Fruit fly (Drosophila melanogaster) ovary, adult (tissue): ENCODE data around the gene Tcs6.

Experiments used
- CG17801 ChIP-seq: fragments of 200-800 bp; optimal IDR thresholded peaks from 2 replicates; lab custom pipeline; 2019; ENCODE audit warnings: missing biosample characterization, mild to moderate bottlenecking, missing genetic modification characterization, moderate library complexity; ENCODE audit not compliant: partially characterized antibody

Tcs6 gene

DNA sequence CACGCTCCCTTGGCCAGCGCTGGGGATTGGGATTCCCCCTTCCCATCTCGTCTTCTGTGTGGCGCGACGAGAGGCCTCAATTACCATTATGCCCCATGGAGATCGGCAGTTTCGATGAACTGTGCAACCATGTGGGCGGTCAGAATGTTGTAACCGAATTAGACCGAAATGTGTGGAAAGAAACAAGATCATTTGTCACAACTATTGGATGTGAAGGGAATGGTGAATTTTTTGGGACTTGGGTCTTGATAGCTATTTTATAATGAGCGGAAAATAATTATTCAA lies 44.4 kb downstream of the Tcs6 start:
- no peak for TF ChIP-seq CG17801 (GFP tag; lab: Kevin White, UChicago)

DNA sequence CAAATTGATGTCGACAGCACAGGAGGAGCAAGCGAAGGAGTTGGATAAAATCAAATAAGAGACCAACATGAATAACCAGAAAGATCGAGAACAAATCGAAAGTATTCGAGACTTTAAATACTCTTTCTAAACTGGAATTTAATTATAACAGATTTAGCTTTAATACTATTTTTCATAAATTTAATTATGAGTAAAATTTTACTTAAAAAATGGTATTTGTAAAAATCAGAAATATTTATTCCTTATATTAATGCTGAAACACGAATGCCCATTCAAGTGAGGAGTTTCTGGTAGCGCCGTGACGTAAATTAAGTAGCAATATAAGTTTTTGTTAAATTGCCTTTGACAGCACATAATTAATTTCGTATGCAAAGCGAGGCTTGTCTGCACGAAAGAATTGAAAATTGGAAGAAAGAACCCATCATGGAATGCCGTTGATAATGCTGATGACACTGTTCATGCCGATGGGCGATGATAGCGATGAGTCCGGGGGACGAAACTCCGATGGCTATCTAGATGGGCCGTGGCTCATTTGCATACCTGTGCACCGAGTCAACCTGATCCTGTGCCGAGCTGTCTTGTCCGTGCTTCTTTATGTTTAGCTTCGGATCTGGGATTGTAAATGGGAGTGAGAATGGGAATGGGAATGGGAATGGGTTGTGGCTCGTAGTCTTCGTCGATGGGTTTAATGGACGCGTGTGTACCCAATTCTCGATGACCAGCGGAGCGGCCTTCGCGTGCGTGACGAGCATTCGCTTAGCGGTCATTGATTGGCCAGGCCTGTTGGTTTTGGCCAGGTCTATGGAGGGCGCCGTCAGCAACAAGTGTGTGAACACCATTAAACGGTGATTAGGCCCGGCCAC lies 45.0 kb downstream of the Tcs6 start:
- TF ChIP-seq CG17801 (GFP tag; lab: Kevin White, UChicago), result no peak

DNA sequence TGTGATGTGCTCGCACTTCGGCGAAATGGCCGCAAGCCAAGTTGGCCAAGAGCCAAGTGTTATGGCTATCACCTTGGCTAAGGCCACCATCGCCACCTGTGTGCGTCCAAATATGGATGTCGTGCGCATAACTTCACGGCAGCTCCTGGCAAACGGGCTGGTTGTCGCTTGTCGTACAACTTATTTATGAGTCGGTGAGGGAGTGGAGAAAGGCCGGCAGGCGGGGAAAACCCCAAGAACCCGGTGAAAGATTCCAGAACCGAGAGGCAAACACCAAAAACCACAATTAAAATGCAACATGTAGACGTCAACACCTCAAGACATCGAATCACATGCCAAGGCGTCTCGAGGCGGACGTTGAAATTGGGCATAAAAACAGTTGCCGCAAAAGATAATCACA lies 45.7 kb downstream of the Tcs6 start:
- TF ChIP-seq CG17801 (GFP tag; lab: Kevin White, UChicago), result no peak

DNA sequence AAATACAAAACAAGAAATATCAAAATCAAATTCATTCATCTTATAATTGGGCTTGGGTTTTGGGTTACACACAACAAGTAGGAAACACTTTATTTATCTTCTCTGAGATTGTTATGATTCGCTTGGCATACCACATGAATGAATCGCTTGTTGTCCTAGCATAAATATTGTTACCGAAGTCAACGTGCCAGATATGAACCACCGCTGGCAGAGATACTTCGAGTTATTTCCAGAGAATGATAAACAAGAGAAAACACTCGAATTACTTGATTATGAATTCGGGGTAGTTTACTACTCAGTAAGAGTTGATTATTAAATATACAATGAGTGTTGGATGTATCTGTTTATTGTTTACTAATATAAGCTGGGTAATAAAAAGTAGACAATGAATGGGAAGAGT lies 46.5 kb downstream of the Tcs6 start:
- TF ChIP-seq CG17801 (GFP tag; lab: Kevin White, UChicago), result no peak

DNA sequence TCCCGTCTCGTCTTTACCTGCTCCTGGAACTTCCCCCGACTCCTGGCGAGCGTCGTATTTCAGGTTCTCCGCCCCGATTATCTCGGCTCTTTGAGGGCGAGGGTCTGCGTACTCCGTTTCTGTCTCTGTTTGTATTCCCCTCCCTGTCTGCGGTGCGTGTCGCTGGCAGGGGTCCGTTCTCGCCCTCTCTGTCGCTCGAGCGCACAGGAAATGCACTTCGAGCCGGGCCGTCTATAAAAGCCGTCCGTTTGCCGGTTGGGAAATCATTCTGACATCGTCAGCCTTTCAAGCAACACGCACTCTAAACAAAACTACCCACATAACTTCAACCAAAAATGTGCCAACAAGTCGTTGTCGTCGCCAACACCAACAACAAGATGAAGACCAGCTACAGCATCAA lies 47.4 kb downstream of the Tcs6 start:
- TF ChIP-seq CG17801 (GFP tag; lab: Kevin White, UChicago), result no peak

DNA sequence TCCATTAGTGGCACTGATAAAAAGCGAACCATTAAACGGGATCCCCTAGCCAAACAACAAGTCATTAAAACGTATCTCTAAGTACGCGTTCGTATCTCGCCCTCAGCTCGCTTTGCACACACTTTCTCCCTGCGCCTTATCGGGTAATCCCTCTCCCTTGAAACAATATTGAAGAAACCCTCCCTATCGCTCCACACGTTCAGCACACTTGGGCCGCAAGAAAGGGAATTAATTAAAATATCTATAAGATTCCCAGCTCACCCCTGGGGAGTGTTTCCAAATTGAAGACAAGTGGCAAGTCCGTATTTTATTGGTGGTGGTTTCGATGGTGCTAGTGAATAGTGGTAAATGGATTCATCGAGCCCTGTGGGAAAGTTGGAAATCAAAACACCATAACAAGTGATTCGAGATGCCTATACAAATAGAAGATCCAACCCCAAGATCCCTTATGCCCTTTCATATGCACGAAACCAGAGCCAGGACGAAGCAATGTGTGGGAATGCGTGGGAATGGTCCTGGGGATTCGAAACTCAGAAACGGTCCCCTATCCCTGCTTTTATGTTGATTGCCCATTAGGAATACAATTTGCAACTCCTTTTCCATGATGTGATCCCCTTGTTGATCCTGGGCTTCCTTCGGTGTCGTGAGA lies 48.1 kb downstream of the Tcs6 start:
- no peak for TF ChIP-seq CG17801 (GFP tag; lab: Kevin White, UChicago)

DNA sequence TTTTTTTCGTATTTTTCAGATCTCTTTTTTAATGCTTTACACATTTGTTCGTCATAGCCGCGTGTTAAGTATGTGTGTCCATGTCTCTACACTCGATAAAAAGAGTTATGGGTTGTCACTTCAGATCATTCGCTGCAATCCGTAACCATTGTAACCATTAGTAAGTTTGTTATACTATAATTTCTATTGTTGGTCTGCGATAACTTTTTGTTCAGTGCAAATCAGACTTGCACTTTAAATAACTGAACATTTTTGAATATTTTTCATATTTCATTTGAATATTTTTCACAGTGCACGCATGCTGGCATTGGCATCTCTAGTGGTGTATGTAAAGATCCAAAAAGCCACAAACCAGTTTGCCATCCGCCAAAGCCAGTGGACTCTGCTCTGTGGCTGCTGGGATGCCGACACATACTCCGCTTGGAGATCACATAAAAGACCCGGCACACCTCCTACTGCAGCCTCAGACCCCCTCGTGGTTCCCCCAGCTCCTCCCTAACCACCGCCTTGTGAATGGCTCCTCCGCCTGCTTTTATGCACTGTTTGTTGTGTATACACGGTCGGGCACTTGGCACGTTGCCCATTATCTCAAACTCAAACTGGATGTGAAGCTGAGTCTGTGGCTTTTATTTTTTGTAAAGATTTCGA lies 49.0 kb downstream of the Tcs6 start:
- no peak for TF ChIP-seq CG17801 (GFP tag; lab: Kevin White, UChicago)

DNA sequence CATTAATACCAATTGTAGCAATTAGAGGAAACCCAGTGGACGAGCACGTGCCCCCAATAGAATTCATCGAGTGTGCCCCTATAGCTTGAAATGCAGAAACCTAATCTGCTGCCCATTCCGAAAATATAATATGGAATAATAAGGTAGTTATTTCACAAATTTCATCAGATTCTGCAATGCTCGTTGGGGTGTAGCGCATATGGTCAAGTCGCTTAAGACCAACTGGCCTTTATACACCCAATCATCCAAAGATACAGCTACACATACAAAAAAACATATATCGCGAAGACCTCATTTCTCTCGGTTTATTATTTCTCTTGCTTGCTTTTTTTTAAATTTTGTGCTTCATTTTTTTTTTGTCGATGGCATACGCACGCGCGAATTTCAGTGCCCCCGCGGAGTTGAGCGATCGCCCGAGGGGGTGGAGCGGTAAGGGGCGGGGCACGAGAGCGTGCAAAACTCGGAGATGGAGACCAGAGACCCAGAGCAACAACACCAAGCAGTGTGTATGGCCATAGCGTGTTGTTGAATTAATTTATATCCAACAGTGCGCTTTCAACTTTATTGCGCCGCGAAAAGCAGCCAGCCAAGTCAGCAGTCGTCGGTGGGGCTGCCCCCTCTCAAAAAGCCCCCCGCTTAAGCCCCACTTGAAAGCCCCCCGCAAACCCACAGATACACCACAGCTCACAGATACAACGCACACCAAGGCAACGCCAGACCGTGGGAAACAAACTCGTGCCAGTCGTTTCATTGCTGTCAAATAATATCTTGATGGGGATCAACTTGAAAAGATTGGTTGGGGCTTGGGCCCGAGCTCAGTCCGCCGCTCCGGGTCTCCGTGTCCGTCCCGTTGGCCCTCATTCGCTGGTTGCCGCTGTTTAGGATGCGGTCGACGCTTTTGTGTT lies 49.8 kb downstream of the Tcs6 start:
- TF ChIP-seq CG17801 (GFP tag; lab: Kevin White, UChicago), result peak; percentile 76
